Worm (Caenorhabditis elegans) whole organism, mixed stage, embryonic: ENCODE results near the gene nhr-235.
A peak's percentile ranks its signal among the peaks of the same experiment; 100 is the strongest.

Source experiments
- M03D4.4 ChIP-seq: sonication (generic microtip); optimal IDR thresholded peaks from 2 replicates; lab custom pipeline; 2017; ENCODE audit warnings: mild to moderate bottlenecking, missing genetic modification characterization, missing compliant biosample characterization
- bed-3 ChIP-seq: fragments of 200-800 bp; sonication (Bioruptor generic); optimal IDR thresholded peaks from 3 replicates; lab custom pipeline; 2018; ENCODE audit warnings: mild to moderate bottlenecking, missing genetic modification characterization, moderate library complexity, missing compliant biosample characterization
- blmp-1 ChIP-seq: fragments of 150-350 bp; optimal IDR thresholded peaks from 2 replicates; lab custom pipeline; 2014; ENCODE audit warnings: missing biosample characterization, missing genetic modification characterization
- ceh-39 ChIP-seq: fragments of 150-350 bp; optimal IDR thresholded peaks from 2 replicates; lab custom pipeline; 2014; ENCODE audit warnings: missing biosample characterization, missing genetic modification characterization
- ceh-43 ChIP-seq: fragments of 200-800 bp; sonication (Bioruptor generic); optimal IDR thresholded peaks from 2 replicates; lab custom pipeline; 2018; ENCODE audit warnings: mild to moderate bottlenecking, missing genetic modification characterization, moderate library complexity, missing compliant biosample characterization
- ceh-83 ChIP-seq: fragments of 200-800 bp; sonication (Bioruptor generic); optimal IDR thresholded peaks from 2 replicates; lab custom pipeline; 2018; ENCODE audit warnings: mild to moderate bottlenecking, missing genetic modification characterization, missing compliant biosample characterization
- ces-1 ChIP-seq: fragments of 150-350 bp; optimal IDR thresholded peaks from 2 replicates; lab custom pipeline; 2014; ENCODE audit warnings: missing biosample characterization, missing genetic modification reagents, missing genetic modification characterization
- cnd-1 ChIP-seq: fragments of 200-800 bp; sonication (Bioruptor generic); optimal IDR thresholded peaks from 2 replicates; lab custom pipeline; 2018; ENCODE audit warnings: mild to moderate bottlenecking, missing genetic modification characterization, missing compliant biosample characterization
- drap-1 ChIP-seq: fragments of 200-800 bp; sonication (Bioruptor generic); optimal IDR thresholded peaks from 3 replicates; lab custom pipeline; 2018; ENCODE audit warnings: mild to moderate bottlenecking, missing genetic modification characterization, missing compliant biosample characterization
- elt-1 ChIP-seq: sonication (generic microtip); optimal IDR thresholded peaks from 2 replicates; lab custom pipeline; 2017; ENCODE audit warnings: missing genetic modification characterization, mild to moderate bottlenecking, missing compliant biosample characterization, antibody characterized with exemption, moderate library complexity, borderline replicate concordance; ENCODE audit not compliant: insufficient read depth
- elt-3 ChIP-seq: fragments of 150-350 bp; optimal IDR thresholded peaks from 2 replicates; lab custom pipeline; 2014; ENCODE audit warnings: missing biosample characterization, missing genetic modification characterization
- flh-1 ChIP-seq: fragments of 200-800 bp; sonication (Bioruptor generic); optimal IDR thresholded peaks from 2 replicates; lab custom pipeline; 2018; ENCODE audit warnings: mild to moderate bottlenecking, missing genetic modification characterization, moderate library complexity, missing compliant biosample characterization
- ham-2 ChIP-seq: fragments of 200-800 bp; sonication (Bioruptor generic); optimal IDR thresholded peaks from 2 replicates; lab custom pipeline; 2018; ENCODE audit warnings: mild to moderate bottlenecking, missing genetic modification characterization, missing compliant biosample characterization
- hlh-1 ChIP-seq: fragments of 150-350 bp; optimal IDR thresholded peaks from 2 replicates; lab custom pipeline; 2014; ENCODE audit warnings: missing biosample characterization, missing genetic modification reagents, missing genetic modification characterization
- lin-13 ChIP-seq: fragments of 150-350 bp; optimal IDR thresholded peaks from 2 replicates; lab custom pipeline; 2014; ENCODE audit warnings: missing biosample characterization, missing genetic modification characterization
- lin-32 ChIP-seq: fragments of 200-800 bp; sonication (Bioruptor generic); optimal IDR thresholded peaks from 2 replicates; lab custom pipeline; 2018; ENCODE audit warnings: mild to moderate bottlenecking, missing genetic modification characterization, missing compliant biosample characterization
- lsy-2 ChIP-seq: fragments of 150-350 bp; optimal IDR thresholded peaks from 2 replicates; lab custom pipeline; 2014; ENCODE audit warnings: missing biosample characterization, missing genetic modification characterization
- mab-5 ChIP-seq: fragments of 150-350 bp; optimal IDR thresholded peaks from 2 replicates; lab custom pipeline; 2014; ENCODE audit warnings: missing biosample characterization, missing genetic modification characterization
- mep-1 ChIP-seq: fragments of 150-350 bp; optimal IDR thresholded peaks from 2 replicates; lab custom pipeline; 2017; ENCODE audit warnings: missing biosample characterization, missing genetic modification reagents, missing genetic modification characterization, inconsistent platforms
- mls-2 ChIP-seq: sonication (generic microtip); optimal IDR thresholded peaks from 2 replicates; lab custom pipeline; 2016; ENCODE audit warnings: mild to moderate bottlenecking, missing genetic modification characterization, moderate library complexity, missing compliant biosample characterization
- nhr-12 ChIP-seq: fragments of 150-350 bp; optimal IDR thresholded peaks from 2 replicates; lab custom pipeline; 2014; ENCODE audit warnings: missing biosample characterization, missing genetic modification characterization
- nhr-2 ChIP-seq: fragments of 150-350 bp; optimal IDR thresholded peaks from 2 replicates; lab custom pipeline; 2014; ENCODE audit warnings: missing biosample characterization, missing genetic modification characterization
- nhr-237 ChIP-seq: fragments of 150-350 bp; optimal IDR thresholded peaks from 2 replicates; lab custom pipeline; 2014; ENCODE audit warnings: missing biosample characterization, missing genetic modification characterization
- nhr-28 ChIP-seq: fragments of 150-350 bp; optimal IDR thresholded peaks from 2 replicates; lab custom pipeline; 2014; ENCODE audit warnings: missing biosample characterization, missing genetic modification characterization
- nhr-76 ChIP-seq: sonication (generic microtip); optimal IDR thresholded peaks from 2 replicates; lab custom pipeline; 2017; ENCODE audit warnings: missing biosample characterization, missing genetic modification characterization
- pha-4 ChIP-seq: fragments of 150-350 bp; optimal IDR thresholded peaks from 2 replicates; lab custom pipeline; 2018; ENCODE audit warnings: missing biosample characterization, missing genetic modification reagents, missing genetic modification characterization
- sem-2 ChIP-seq: fragments of 200-800 bp; sonication (Bioruptor generic); optimal IDR thresholded peaks from 2 replicates; lab custom pipeline; 2018; ENCODE audit warnings: mild to moderate bottlenecking, missing genetic modification characterization, missing compliant biosample characterization
- snpc-4 ChIP-seq: fragments of 150-350 bp; optimal IDR thresholded peaks from 2 replicates; lab custom pipeline; 2014; ENCODE audit warnings: missing biosample characterization, missing genetic modification characterization
- sptf-1 ChIP-seq: sonication (generic microtip); optimal IDR thresholded peaks from 2 replicates; lab custom pipeline; 2017; ENCODE audit warnings: mild to moderate bottlenecking, missing genetic modification characterization, moderate library complexity, missing compliant biosample characterization
- tbx-8 ChIP-seq: fragments of 200-800 bp; sonication (Bioruptor generic); optimal IDR thresholded peaks from 2 replicates; lab custom pipeline; 2018; ENCODE audit warnings: mild to moderate bottlenecking, missing genetic modification characterization, moderate library complexity, missing compliant biosample characterization
- unc-120 ChIP-seq: sonication (generic microtip); optimal IDR thresholded peaks from 2 replicates; lab custom pipeline; 2017; ENCODE audit warnings: missing genetic modification characterization, missing compliant biosample characterization; ENCODE audit not compliant: poor library complexity, severe bottlenecking
- unc-39 ChIP-seq: fragments of 150-350 bp; optimal IDR thresholded peaks from 2 replicates; lab custom pipeline; 2014; ENCODE audit warnings: missing biosample characterization, missing genetic modification characterization
- unc-62 ChIP-seq: fragments of 150-350 bp; optimal IDR thresholded peaks from 2 replicates; lab custom pipeline; 2014; ENCODE audit warnings: missing biosample characterization, missing genetic modification reagents, missing genetic modification characterization
- zip-8 ChIP-seq: fragments of 150-350 bp; optimal IDR thresholded peaks from 2 replicates; lab custom pipeline; 2014; ENCODE audit warnings: missing biosample characterization, missing genetic modification characterization
- ztf-11 ChIP-seq: fragments of 150-350 bp; optimal IDR thresholded peaks from 2 replicates; lab custom pipeline; 2014; ENCODE audit warnings: missing biosample characterization, missing genetic modification characterization

The nhr-235 gene

DNA sequence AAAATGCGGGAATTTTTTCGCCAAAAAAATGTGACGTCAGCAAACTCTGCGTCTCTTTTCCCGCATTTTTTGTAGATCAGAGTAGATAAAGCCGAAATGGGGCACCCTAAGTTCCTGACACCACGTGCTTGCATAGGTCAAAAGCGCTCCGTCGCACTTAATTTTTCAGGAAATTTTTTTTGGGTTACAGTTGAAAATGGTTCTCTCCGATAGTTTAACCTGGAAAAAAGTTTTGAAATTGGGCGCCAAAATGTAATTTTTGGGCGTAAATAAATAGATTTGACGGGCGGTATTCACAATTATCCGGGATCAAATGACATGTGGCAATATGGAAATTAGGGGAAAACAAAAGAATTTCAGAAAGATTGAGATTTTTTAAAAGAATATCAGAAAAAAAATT, 32.0 kb downstream of the nhr-235 start:
- no peak for TF ChIP-seq ztf-11 (tag; lab: Kevin White, UChicago)
- TF ChIP-seq nhr-2, result no peak
- no peak for TF ChIP-seq nhr-237 (tag; lab: Kevin White, UChicago)
- no peak for TF ChIP-seq sem-2
- TF ChIP-seq, all 35 proteins: peak for 0

DNA sequence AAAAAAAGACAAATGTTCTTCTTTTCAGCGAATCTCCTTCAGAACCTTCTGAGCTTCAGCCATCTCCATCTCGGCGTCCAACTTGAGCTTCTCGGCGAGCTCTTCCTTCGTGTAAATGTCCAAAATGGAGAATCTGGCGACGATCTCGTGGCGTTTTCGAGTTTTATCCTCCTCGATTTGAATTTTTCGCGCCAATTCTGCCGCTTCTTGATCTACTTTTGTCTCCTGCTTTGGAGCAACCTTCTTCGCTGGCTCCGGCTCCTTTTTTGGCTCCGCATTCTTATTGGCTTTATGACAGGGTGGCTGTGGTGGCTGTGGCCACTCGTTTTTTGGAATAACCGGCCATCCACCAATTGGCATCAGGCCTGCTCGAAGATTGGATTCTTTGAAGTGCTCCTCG, 32.8 kb downstream of the nhr-235 start:
- TF ChIP-seq drap-1 (GFP tag; lab: Kevin White, UChicago) (no peak), bed-3 (GFP tag; lab: Kevin White, UChicago) (no peak), mep-1 (no peak), nhr-76 (tag; lab: Kevin White, UChicago) (no peak), M03D4.4 (tag; lab: Kevin White, UChicago) (no peak), nhr-12 (no peak), unc-120 (no peak), mab-5 (tag; lab: Kevin White, UChicago) (no peak), unc-62 (GFP tag; lab: Kevin White, UChicago) (no peak), sem-2 (no peak), nhr-28 (tag; lab: Kevin White, UChicago) (no peak), elt-1 (tag; lab: Kevin White, UChicago) (no peak), blmp-1 (tag; lab: Kevin White, UChicago) (no peak)

DNA sequence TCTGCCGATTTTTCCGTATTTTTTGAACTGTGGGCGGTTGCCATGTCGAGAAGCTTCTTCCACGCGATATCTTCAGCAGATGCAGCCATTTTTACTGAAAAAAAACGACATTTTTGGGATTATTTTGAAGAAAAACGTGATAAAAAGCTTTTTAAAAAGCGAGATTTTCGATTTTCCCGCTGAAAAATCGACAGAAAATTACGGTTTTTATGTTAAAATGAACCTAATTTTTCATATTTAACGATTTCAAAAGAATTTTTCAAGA, 37.2 kb downstream of the nhr-235 start, which contains the start of gene Y38E10A.22:
TSS of gene Y38E10A.22 (minus strand) at position 101 of the 265 bp plus-strand sequence.
- TF ChIP-seq elt-1 (tag; lab: Kevin White, UChicago) (no peak), ham-2 (no peak), nhr-12 (no peak), tbx-8 (GFP tag; lab: Kevin White, UChicago) (no peak)

DNA sequence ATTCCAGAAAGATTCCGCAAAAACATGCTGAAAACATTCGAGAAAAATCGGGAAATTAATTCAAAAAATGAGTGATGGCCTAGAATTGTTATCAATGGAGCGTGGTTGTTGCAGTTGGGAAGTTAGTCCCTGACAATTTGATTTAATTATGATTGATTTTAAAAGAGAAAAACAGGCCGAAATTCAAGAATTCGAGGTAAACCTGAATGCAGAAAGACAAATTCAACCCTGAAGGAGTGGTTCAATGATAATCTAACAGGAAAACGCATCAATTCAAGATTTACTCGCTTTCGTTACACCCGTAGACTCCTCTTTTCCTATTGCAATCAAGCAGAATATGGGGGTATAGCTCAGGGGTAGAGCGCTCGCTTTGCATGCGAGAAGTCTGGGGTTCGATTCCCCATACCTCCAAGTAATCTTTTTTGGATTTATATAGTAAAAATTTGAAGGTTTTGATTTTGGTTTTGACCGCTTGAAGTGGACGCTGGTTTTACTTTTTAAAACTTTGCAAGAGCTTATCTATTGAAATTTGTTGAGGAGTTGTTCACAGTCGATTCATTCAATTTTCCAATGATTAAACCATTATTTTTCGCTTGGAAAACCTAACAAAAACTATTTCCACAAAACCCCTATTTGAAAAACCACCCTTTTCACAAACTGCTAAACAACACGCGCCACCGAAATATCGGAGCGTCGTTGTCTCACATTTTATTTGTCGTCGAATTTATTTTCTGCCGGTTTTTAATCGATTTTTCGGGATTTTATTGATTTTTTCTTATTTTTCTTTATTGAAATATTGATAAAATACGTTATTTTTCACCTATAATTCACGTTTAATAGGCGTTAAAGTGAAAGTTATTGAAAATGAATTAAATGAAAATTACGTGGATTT, 37.8 kb downstream of the nhr-235 start:
- TF ChIP-seq hlh-1 (tag; lab: Kevin White, UChicago) (no peak), snpc-4 (tag; lab: Kevin White, UChicago) (no peak), pha-4 (tag; lab: Kevin White, UChicago) (peak; percentile 47), nhr-76 (tag; lab: Kevin White, UChicago) (no peak), elt-3 (no peak), M03D4.4 (tag; lab: Kevin White, UChicago) (peak; percentile 63), unc-120 (no peak), drap-1 (GFP tag; lab: Kevin White, UChicago) (peak; percentile 47), ceh-39 (tag; lab: Kevin White, UChicago) (peak; percentile 18), blmp-1 (tag; lab: Kevin White, UChicago) (peak; percentile 21), mep-1 (peak; percentile 70), ztf-11 (tag; lab: Kevin White, UChicago) (no peak), unc-62 (GFP tag; lab: Kevin White, UChicago) (peak; percentile 8), sptf-1 (tag; lab: Kevin White, UChicago) (peak; percentile 48), ceh-83 (GFP tag; lab: Kevin White, UChicago) (peak; percentile 72), ham-2 (peak; percentile 27), cnd-1 (tag; lab: Kevin White, UChicago) (peak; percentile 51), mls-2 (tag; lab: Kevin White, UChicago) (peak; percentile 60), zip-8 (no peak), ceh-43 (GFP tag; lab: Kevin White, UChicago) (no peak), nhr-28 (tag; lab: Kevin White, UChicago) (no peak), ces-1 (GFP tag; lab: Kevin White, UChicago) (peak; percentile 96), lsy-2 (tag; lab: Kevin White, UChicago) (peak; percentile 36), lin-13 (tag; lab: Kevin White, UChicago) (peak; percentile 33), tbx-8 (GFP tag; lab: Kevin White, UChicago) (peak; percentile 13), lin-32 (GFP tag; lab: Kevin White, UChicago) (no peak), nhr-2 (no peak), nhr-12 (no peak), nhr-237 (tag; lab: Kevin White, UChicago) (peak; percentile 55), bed-3 (GFP tag; lab: Kevin White, UChicago) (peak; percentile 15), flh-1 (GFP tag; lab: Kevin White, UChicago) (no peak), sem-2 (peak; percentile 37), elt-1 (tag; lab: Kevin White, UChicago) (no peak), unc-39 (tag; lab: Kevin White, UChicago) (no peak), mab-5 (tag; lab: Kevin White, UChicago) (no peak)
